Fruit fly (Drosophila melanogaster) whole organism, embryonic: ENCODE data around the gene CG10481.

Source experiments
- Atf-2 ChIP-seq: fragments of 200-800 bp; sonication (Bioruptor generic); optimal IDR thresholded peaks from 2 replicates; lab custom pipeline; 2016; ENCODE audit warnings: missing biosample characterization, missing genetic modification characterization
- Atf3 ChIP-seq: fragments of 200-800 bp; sonication (Bioruptor generic); optimal IDR thresholded peaks from 3 replicates; lab custom pipeline; 2016; ENCODE audit warnings: missing biosample characterization, missing genetic modification characterization
- BEAF-32 ChIP-seq: fragments of 200-800 bp; sonication (Bioruptor generic); optimal IDR thresholded peaks from 3 replicates; lab custom pipeline; 2017; ENCODE audit warnings: missing biosample characterization, missing genetic modification characterization, mild to moderate bottlenecking, moderate library complexity, missing genetic modification reagents
- Bdp1 ChIP-seq: fragments of 200-800 bp; sonication (Bioruptor generic); optimal IDR thresholded peaks from 3 replicates; lab custom pipeline; 2016; ENCODE audit warnings: missing biosample characterization, missing genetic modification characterization
- CG10462 ChIP-seq: fragments of 200-800 bp; sonication (Bioruptor generic); optimal IDR thresholded peaks from 2 replicates; lab custom pipeline; 2016; ENCODE audit warnings: missing biosample characterization, missing genetic modification characterization
- CG11723 ChIP-seq: fragments of 200-800 bp; sonication (Bioruptor generic); optimal IDR thresholded peaks from 2 replicates; lab custom pipeline; 2017; ENCODE audit warnings: missing biosample characterization, mild to moderate bottlenecking, missing genetic modification characterization
- CG13296 ChIP-seq: fragments of 200-800 bp; sonication (Bioruptor generic); optimal IDR thresholded peaks from 3 replicates; lab custom pipeline; 2018; ENCODE audit warnings: missing biosample characterization, mild to moderate bottlenecking, missing genetic modification characterization
- CG14965 ChIP-seq: fragments of 200-800 bp; sonication (Bioruptor generic); optimal IDR thresholded peaks from 2 replicates; lab custom pipeline; 2016; ENCODE audit warnings: missing biosample characterization, missing genetic modification characterization, borderline replicate concordance
- CG15269 ChIP-seq: fragments of 200-800 bp; sonication (Bioruptor generic); optimal IDR thresholded peaks from 2 replicates; lab custom pipeline; 2018; ENCODE audit warnings: missing biosample characterization, mild to moderate bottlenecking, missing genetic modification characterization, moderate library complexity
- CG17912 ChIP-seq: fragments of 200-800 bp; sonication (Bioruptor generic); optimal IDR thresholded peaks from 2 replicates; lab custom pipeline; 2018; ENCODE audit warnings: missing biosample characterization, mild to moderate bottlenecking, missing genetic modification characterization
- CG2199 ChIP-seq: fragments of 200-800 bp; sonication (Bioruptor generic); IDR thresholded peaks from 3 replicates; pipeline ENCODE4 v1.3.6; 2022; ENCODE audit warnings: missing biosample characterization, missing genetic modification characterization
- CG4404 ChIP-seq: fragments of 200-800 bp; sonication (Bioruptor generic); IDR thresholded peaks from 2 replicates; pipeline ENCODE4 v1.3.6; 2022; ENCODE audit warnings: missing biosample characterization, missing genetic modification characterization
- CG7839 ChIP-seq: fragments of 200-800 bp; sonication (Bioruptor generic); optimal IDR thresholded peaks from 3 replicates; lab custom pipeline; 2018; ENCODE audit warnings: missing biosample characterization, mild to moderate bottlenecking, missing genetic modification characterization, moderate library complexity
- CG8924 ChIP-seq: fragments of 200-800 bp; optimal IDR thresholded peaks from 3 replicates; lab custom pipeline; 2019; ENCODE audit warnings: missing biosample characterization, mild to moderate bottlenecking, missing genetic modification characterization, moderate library complexity
- CkIIα-i1 ChIP-seq: fragments of 200-800 bp; sonication (Bioruptor generic); IDR thresholded peaks from 2 replicates; pipeline ENCODE4 v1.3.6; 2022; ENCODE audit warnings: missing biosample characterization, missing genetic modification characterization
- CoRest ChIP-seq: fragments of 200-800 bp; sonication (Bioruptor generic); optimal IDR thresholded peaks from 3 replicates; lab custom pipeline; 2018; ENCODE audit warnings: missing biosample characterization, mild to moderate bottlenecking, missing genetic modification characterization, moderate library complexity
- Deaf1 ChIP-seq: fragments of 200-800 bp; optimal IDR thresholded peaks from 3 replicates; lab custom pipeline; 2019; ENCODE audit warnings: missing biosample characterization, mild to moderate bottlenecking, missing genetic modification characterization, moderate library complexity
- Eip74EF ChIP-seq, 2 experiments: fragments of 200-800 bp in 1 of 2; fragments of >200 bp in 1 of 2; sonication (Bioruptor generic) in 1 of 2; optimal IDR thresholded peaks; 2 replicates each; lab custom pipeline; 2017 to 2019; ENCODE audit warnings: missing biosample characterization in 2 of 2, missing genetic modification characterization in 2 of 2, mild to moderate bottlenecking in 1 of 2, moderate library complexity in 1 of 2
- Elba2 ChIP-seq: fragments of 200-800 bp; sonication (Bioruptor generic); optimal IDR thresholded peaks from 3 replicates; lab custom pipeline; 2016; ENCODE audit warnings: missing biosample characterization, missing genetic modification characterization
- Ets97D ChIP-seq: fragments of 200-800 bp; sonication (Bioruptor generic); optimal IDR thresholded peaks from 3 replicates; lab custom pipeline; 2016; ENCODE audit warnings: missing biosample characterization, missing genetic modification characterization
- Myb ChIP-seq: fragments of 200-800 bp; sonication (Bioruptor generic); optimal IDR thresholded peaks from 2 replicates; lab custom pipeline; 2016; ENCODE audit warnings: missing biosample characterization, missing genetic modification characterization
- Neu2 ChIP-seq: fragments of 200-800 bp; sonication (Bioruptor generic); optimal IDR thresholded peaks from 3 replicates; lab custom pipeline; 2016; ENCODE audit warnings: missing biosample characterization, missing genetic modification characterization, borderline replicate concordance
- YL-1 ChIP-seq: fragments of 200-800 bp; sonication (Bioruptor generic); optimal IDR thresholded peaks from 3 replicates; lab custom pipeline; 2017; ENCODE audit warnings: missing biosample characterization, mild to moderate bottlenecking, missing genetic modification characterization
- abd-A ChIP-seq: fragments of 200-800 bp; sonication (Bioruptor generic); optimal IDR thresholded peaks from 3 replicates; lab custom pipeline; 2019; ENCODE audit warnings: missing biosample characterization, mild to moderate bottlenecking, missing genetic modification characterization, moderate library complexity
- chinmo ChIP-seq: fragments of 200-800 bp; sonication (Bioruptor generic); IDR thresholded peaks from 4 replicates; pipeline ENCODE4 v1.3.6; 2022; ENCODE audit warnings: missing biosample characterization, missing genetic modification characterization; ENCODE audit not compliant: partially characterized antibody
- dmrt11E ChIP-seq: fragments of 200-800 bp; sonication (Bioruptor generic); optimal IDR thresholded peaks from 3 replicates; lab custom pipeline; 2018; ENCODE audit warnings: missing biosample characterization, mild to moderate bottlenecking, missing genetic modification characterization, moderate library complexity
- gem ChIP-seq: fragments of 200-800 bp; sonication (Bioruptor generic); optimal IDR thresholded peaks from 2 replicates; lab custom pipeline; 2019; ENCODE audit warnings: missing biosample characterization, mild to moderate bottlenecking, missing genetic modification characterization, moderate library complexity
- kay ChIP-seq: fragments of 200-800 bp; sonication (Bioruptor generic); optimal IDR thresholded peaks from 2 replicates; lab custom pipeline; 2016; ENCODE audit warnings: missing biosample characterization, missing genetic modification characterization
- kni ChIP-seq: fragments of 200-800 bp; sonication (Bioruptor generic); optimal IDR thresholded peaks from 3 replicates; lab custom pipeline; 2017; ENCODE audit warnings: mild to moderate bottlenecking, missing biosample characterization, missing genetic modification reagents, missing genetic modification characterization
- nerfin-2 ChIP-seq: fragments of 200-800 bp; sonication (Bioruptor generic); IDR thresholded peaks from 2 replicates; pipeline ENCODE4 v1.3.6; 2022; ENCODE audit warnings: missing biosample characterization, missing genetic modification characterization; ENCODE audit not compliant: partially characterized antibody
- nom ChIP-seq: fragments of 200-800 bp; sonication (Bioruptor generic); optimal IDR thresholded peaks from 2 replicates; lab custom pipeline; 2017; ENCODE audit warnings: missing biosample characterization, missing genetic modification characterization, mild to moderate bottlenecking, moderate library complexity, missing genetic modification reagents
- pan ChIP-seq, 4 experiments: fragments of >200 bp in 3 of 4; fragments of 200-800 bp in 1 of 4; sonication (Bioruptor generic) in 1 of 4; optimal IDR thresholded peaks in 3 of 4; IDR thresholded peaks in 1 of 4; 2 replicates each; pipeline versions ENCODE4 v1.3.6 to Lab custom; 2017 to 2022; ENCODE audit warnings: missing biosample characterization in 2 of 4, missing genetic modification characterization in 2 of 4, mixed read lengths in 1 of 4
- pb ChIP-seq: fragments of 200-800 bp; sonication (Bioruptor generic); optimal IDR thresholded peaks from 3 replicates; lab custom pipeline; 2016; ENCODE audit warnings: missing biosample characterization, missing genetic modification characterization
- pum ChIP-seq: fragments of 200-800 bp; sonication (Bioruptor generic); optimal IDR thresholded peaks from 2 replicates; lab custom pipeline; 2016; ENCODE audit warnings: missing biosample characterization, missing genetic modification characterization
- repo ChIP-seq: fragments of 200-800 bp; sonication (Bioruptor generic); optimal IDR thresholded peaks from 2 replicates; lab custom pipeline; 2016; ENCODE audit warnings: missing biosample characterization, missing genetic modification characterization
- sisA ChIP-seq: fragments of 200-800 bp; sonication (Bioruptor generic); IDR thresholded peaks from 2 replicates; pipeline ENCODE4 v1.3.6; 2022; ENCODE audit warnings: missing biosample characterization, missing genetic modification characterization
- so ChIP-seq: fragments of 200-800 bp; sonication (Bioruptor generic); IDR thresholded peaks from 3 replicates; pipeline ENCODE4 v1.3.6; 2022; ENCODE audit warnings: missing biosample characterization, missing genetic modification characterization
- tll ChIP-seq, 2 experiments: fragments of 200-800 bp in 1 of 2; fragments of >200 bp in 1 of 2; sonication (Bioruptor generic) in 1 of 2; optimal IDR thresholded peaks; 2 replicates each; lab custom pipeline; 2017 to 2019; ENCODE audit warnings: missing biosample characterization in 2 of 2, missing genetic modification characterization in 2 of 2, mild to moderate bottlenecking in 1 of 2, moderate library complexity in 1 of 2

Gene CG10481

dm6 chr2L:19869937-19870336 is 22.4 kb downstream of the CG10481 start (continued):
- TF ChIP-seq kay (peak; percentile 23), CG11723 (GFP tag; lab: Kevin White, UChicago) (no peak), CkIIα-i1 (GFP tag; lab: Robert Waterston, UW) (no peak), repo (GFP tag; lab: Kevin White, UChicago) (peak; percentile 63), sisA (GFP tag; lab: Robert Waterston, UW) (peak; percentile 82), Deaf1 (tag; lab: Kevin White, UChicago) (no peak), Myb (GFP tag; lab: Kevin White, UChicago) (peak; percentile 38), CG14965 (GFP tag; lab: Kevin White, UChicago) (no peak), Atf-2 (GFP tag; lab: Kevin White, UChicago) (peak; percentile 58), CG4404 (GFP tag; lab: Robert Waterston, UW) (peak; percentile 94), pb (GFP tag; lab: Kevin White, UChicago) (peak; percentile 49), CG10462 (peak; percentile 35), CG17912 (GFP tag; lab: Kevin White, UChicago) (no peak), gem (tag; lab: Kevin White, UChicago) (peak; percentile 73), Atf3 (GFP tag; lab: Kevin White, UChicago) (no peak), YL-1 (no peak), chinmo (GFP tag; lab: Robert Waterston, UW) (no peak), so (GFP tag; lab: Robert Waterston, UW) (peak; percentile 79), Elba2 (GFP tag; lab: Kevin White, UChicago) (no peak), dmrt11E (tag; lab: Kevin White, UChicago) (peak; percentile 64), CG7839 (tag; lab: Kevin White, UChicago) (peak; percentile 72), Ets97D (GFP tag; lab: Kevin White, UChicago) (peak; percentile 36), BEAF-32 (GFP tag; lab: Kevin White, UChicago) (no peak), nom (GFP tag; lab: Kevin White, UChicago) (peak; percentile 4), CoRest (peak; percentile 45), CG13296 (GFP tag; lab: Kevin White, UChicago) (peak; percentile 42), pum (GFP tag; lab: Kevin White, UChicago) (peak; percentile 72), Eip74EF (GFP tag; optimal IDR thresholded peaks at IDR 0.05; lab: Kevin White, UChicago) (no peak), abd-A (tag; lab: Kevin White, UChicago) (no peak)

- TF ChIP-seq Bdp1 (GFP tag; lab: Kevin White, UChicago) (no peak), kni (peak; percentile 64), pan (optimal IDR thresholded peaks at IDR 0.05; lab: Kevin White, UChicago) (no peak), pan (GFP tag; optimal IDR thresholded peaks at IDR 0.05 in 1 of 2, IDR thresholded peaks at IDR 0.05 in 1 of 2) (no peak), CG2199 (GFP tag; lab: Robert Waterston, UW) (0 out of 3 replicates have a peak, but pooled peaks have one; percentile 21), chinmo (GFP tag; lab: Robert Waterston, UW) (peak; percentile 71; the same call in 1 of the 4 replicates), CG8924 (tag; lab: Kevin White, UChicago) (no peak), nerfin-2 (GFP tag; lab: Robert Waterston, UW) (no peak), CG15269 (tag; lab: Kevin White, UChicago) (peak; percentile 42), tll (GFP tag; optimal IDR thresholded peaks at IDR 0.05; lab: Kevin White, UChicago) (peak in 1 of 2 experiments; percentile 79), Neu2 (GFP tag; lab: Kevin White, UChicago) (peak; percentile 90)
These were observed 22.9 kb downstream of the CG10481 start for dm6 chr2L:19869463-19869862.
